Fruit fly (Drosophila melanogaster) whole organism, wandering third instar larva: ENCODE results near the gene Art6.

Experiments used
- CG9705 ChIP-seq: fragments of 200-800 bp; sonication (Bioruptor generic); optimal IDR thresholded peaks from 2 replicates; lab custom pipeline; 2018; ENCODE audit warnings: missing biosample characterization, mild to moderate bottlenecking, missing genetic modification characterization
- Myc ChIP-seq: fragments of >200 bp; optimal IDR thresholded peaks from 2 replicates; lab custom pipeline; 2017
- N ChIP-seq: fragments of >200 bp; optimal IDR thresholded peaks from 2 replicates; lab custom pipeline; 2018; ENCODE audit warnings: missing biosample characterization, missing external identifiers, missing genetic modification characterization
- pan ChIP-seq: fragments of >200 bp; optimal IDR thresholded peaks from 2 replicates; lab custom pipeline; 2017
- usp ChIP-seq: fragments of >200 bp; optimal IDR thresholded peaks from 2 replicates; lab custom pipeline; 2017; ENCODE audit warnings: missing biosample characterization, missing genetic modification characterization

DNA sequence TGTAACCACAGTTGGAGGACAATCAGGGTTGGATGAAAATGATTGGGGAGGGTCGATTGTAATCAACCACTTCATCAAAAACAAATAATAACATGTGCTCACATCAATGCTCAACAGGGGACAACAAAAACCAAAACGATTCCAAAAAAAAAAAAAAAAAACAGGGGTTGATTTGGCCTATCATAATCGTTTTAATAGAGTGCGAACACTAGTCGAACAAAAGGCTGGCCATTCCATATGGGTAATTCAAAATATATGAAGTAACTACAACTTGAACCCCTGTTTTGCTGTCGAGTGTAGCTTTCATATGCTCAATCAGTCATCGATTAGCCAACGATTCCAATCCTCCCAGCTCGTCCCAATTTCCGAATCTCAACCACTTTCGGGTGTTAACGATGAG lies 1.8 kb upstream of the Art6 start:
- TF ChIP-seq N (GFP tag; lab: Kevin White, UChicago) (no peak), Myc (lab: Kevin White, UChicago) (no peak), CG9705 (GFP tag; lab: Kevin White, UChicago) (no peak), pan (lab: Kevin White, UChicago) (no peak), usp (no peak)
